Worm (Caenorhabditis elegans): Measurements from ENCODE around the gene ZK622.4.

ZK622.4 gene

ce11 chrII:5336035-5336376, 43.5 kb downstream of the ZK622.4 start (continued):
- TF ChIP-seq cey-2 (tag; optimal IDR thresholded peaks at IDR 0.05; ENCODE audit: borderline replicate concordance, insufficient read depth): no peak
- no peak for TF ChIP-seq zfp-3 (GFP tag; conservative IDR thresholded peaks at IDR 0.05)
- TF ChIP-seq mdl-1 (tag; optimal IDR thresholded peaks at IDR 0.05): peak in 1 of 2 experiments; percentile 40
- TF ChIP-seq ZK546.5 (tag; optimal IDR thresholded peaks at IDR 0.05): no peak
- TF ChIP-seq egl-27 (tag; optimal IDR thresholded peaks at IDR 0.05): no peak
- no peak for TF ChIP-seq mxl-2 (GFP tag; conservative IDR thresholded peaks at IDR 0.05)
- no peak for TF ChIP-seq Y5F2A.4 (GFP tag; optimal IDR thresholded peaks at IDR 0.05)
- no peak for TF ChIP-seq nhr-25 (tag; optimal IDR thresholded peaks at IDR 0.05; ENCODE audit: borderline replicate concordance, insufficient read depth)
- TF ChIP-seq daf-8 (GFP tag; IDR thresholded peaks at IDR 0.05): no peak
- TF ChIP-seq unc-130 (GFP tag; optimal IDR thresholded peaks at IDR 0.05): no peak
- no peak for TF ChIP-seq dmd-9 (GFP tag; IDR thresholded peaks at IDR 0.05)
- peak; percentile 99 for TF ChIP-seq aha-1 (tag)
- TF ChIP-seq sdz-12 (GFP tag; optimal IDR thresholded peaks at IDR 0.05): no peak
- TF ChIP-seq nhr-6 (tag; optimal IDR thresholded peaks at IDR 0.05): no peak
- TF ChIP-seq ceh-32 (tag; optimal IDR thresholded peaks at IDR 0.05; ENCODE audit: poor library complexity): no peak
- TF ChIP-seq nhr-42 (GFP tag; IDR thresholded peaks at IDR 0.05): no peak
- TF ChIP-seq ztf-11 (tag; optimal IDR thresholded peaks at IDR 0.05): no peak
- no peak for TF ChIP-seq T26A8.4 (GFP tag; IDR thresholded peaks at IDR 0.05)
- no peak for TF ChIP-seq ceh-82 (tag; optimal IDR thresholded peaks at IDR 0.05)
- peak; percentile 60 for TF ChIP-seq rbr-2 (tag; optimal IDR thresholded peaks at IDR 0.05)

- TF ChIP-seq nhr-41 (GFP tag; IDR thresholded peaks at IDR 0.05) (no peak), spr-1 (tag; optimal IDR thresholded peaks at IDR 0.05) (peak; percentile 14), hmg-1.1 (GFP tag; IDR thresholded peaks at IDR 0.05) (peak; percentile 77), lim-7 (GFP tag; IDR thresholded peaks at IDR 0.05) (no peak), nhr-48 (tag; optimal IDR thresholded peaks at IDR 0.05) (peak; percentile 36), madf-5 (GFP tag; IDR thresholded peaks at IDR 0.05) (0 out of 4 replicates have a peak, but pooled peaks of 1 of the 2 experiments have one; percentile 31), pha-4 (GFP tag; IDR thresholded peaks at IDR 0.05) (peak; percentile 77), pha-4 (tag; optimal IDR thresholded peaks at IDR 0.05) (peak; percentile 85), set-16 (GFP tag; IDR thresholded peaks at IDR 0.05) (no peak; the same call in 1 of the 2 replicates), ceh-28 (tag; optimal IDR thresholded peaks at IDR 0.05) (peak; percentile 30), F37D6.2 (tag; optimal IDR thresholded peaks at IDR 0.05) (no peak), unc-130 (GFP tag; optimal IDR thresholded peaks at IDR 0.05) (no peak), duxl-1 (tag; optimal IDR thresholded peaks at IDR 0.05; ENCODE audit: poor library complexity) (no peak), nhr-76 (tag; optimal IDR thresholded peaks at IDR 0.05) (peak; percentile 37), snpc-4 (tag; optimal IDR thresholded peaks at IDR 0.05) (no peak), unc-39 (tag; optimal IDR thresholded peaks at IDR 0.05) (no peak), F10B5.3 (tag; optimal IDR thresholded peaks at IDR 0.05) (peak; percentile 60), mdt-29 (GFP tag; IDR thresholded peaks at IDR 0.05) (no peak), daf-16 (GFP tag; optimal IDR thresholded peaks at IDR 0.05) (no peak), daf-16 (tag; optimal IDR thresholded peaks at IDR 0.05) (peak; percentile 71), ceh-82 (tag; optimal IDR thresholded peaks at IDR 0.05) (no peak), aha-1 (tag) (peak; percentile 100), spr-3 (GFP tag; optimal IDR thresholded peaks at IDR 0.05) (peak; percentile 1), lsy-2 (tag; optimal IDR thresholded peaks at IDR 0.05) (peak; percentile 27 to 72), lin-38 (GFP tag; IDR thresholded peaks at IDR 0.05) (peak; percentile 43; the same call in 1 of the 2 replicates), nhr-28 (tag; optimal IDR thresholded peaks at IDR 0.05) (peak; percentile 67), Y5F2A.4 (GFP tag; optimal IDR thresholded peaks at IDR 0.05) (no peak), mxl-3 (GFP tag; optimal IDR thresholded peaks at IDR 0.05) (peak; percentile 37), ces-1 (GFP tag; optimal IDR thresholded peaks at IDR 0.05) (peak; percentile 29), aly-2 (tag; optimal IDR thresholded peaks at IDR 0.05) (no peak), jun-1 (tag; optimal IDR thresholded peaks at IDR 0.05) (peak; percentile 94), hlh-11 (tag; optimal IDR thresholded peaks at IDR 0.05) (peak; percentile 87), gei-8 (GFP tag; optimal IDR thresholded peaks at IDR 0.05) (no peak)
Observed at ce11 chrII:5336660-5337494, 44.4 kb downstream of the ZK622.4 start.

All from whole organism, L4 larva.